Fruit fly (Drosophila melanogaster) whole organism, embryonic: Measurements from ENCODE around the gene Cpr62Bc.
A peak's percentile ranks its signal among the peaks of the same experiment; 100 is the strongest.

ENCODE experiments used
- ATbp ChIP-seq: fragments of 200-800 bp; sonication (Bioruptor generic); optimal IDR thresholded peaks from 2 replicates; lab custom pipeline; 2017; ENCODE audit warnings: missing biosample characterization, mild to moderate bottlenecking, missing genetic modification characterization, missing genetic modification reagents
- Ada2b ChIP-seq: fragments of 200-800 bp; sonication (Bioruptor generic); IDR thresholded peaks from 2 replicates; pipeline ENCODE4 v1.3.6; 2022; ENCODE audit warnings: missing biosample characterization, missing genetic modification characterization
- CG11085 ChIP-seq: fragments of 200-800 bp; sonication (Bioruptor generic); IDR thresholded peaks from 2 replicates; pipeline ENCODE4 v1.3.6; 2022; ENCODE audit warnings: missing biosample characterization, missing genetic modification characterization
- CG11398 ChIP-seq: fragments of 200-800 bp; sonication (Bioruptor generic); optimal IDR thresholded peaks from 2 replicates; lab custom pipeline; 2016; ENCODE audit warnings: missing biosample characterization, missing genetic modification characterization
- CG11456 ChIP-seq: fragments of 200-800 bp; sonication (Bioruptor generic); IDR thresholded peaks from 3 replicates; pipeline ENCODE4 v1.3.6; 2022; ENCODE audit warnings: missing biosample characterization, missing genetic modification characterization
- CG13287 ChIP-seq: fragments of 200-800 bp; sonication (Bioruptor generic); IDR thresholded peaks from 2 replicates; pipeline ENCODE4 v1.3.6; 2022; ENCODE audit warnings: missing biosample characterization, missing genetic modification characterization; ENCODE audit not compliant: partially characterized antibody
- CG14441 ChIP-seq: fragments of 200-800 bp; sonication (Bioruptor generic); IDR thresholded peaks from 2 replicates; pipeline ENCODE4 v1.3.6; 2022; ENCODE audit warnings: missing biosample characterization, missing genetic modification characterization
- CG15011 ChIP-seq: fragments of 200-800 bp; sonication (Bioruptor generic); optimal IDR thresholded peaks from 3 replicates; lab custom pipeline; 2018; ENCODE audit warnings: missing biosample characterization, mild to moderate bottlenecking, missing genetic modification characterization
- CG1602 ChIP-seq: fragments of 200-800 bp; sonication (Bioruptor generic); optimal IDR thresholded peaks from 3 replicates; lab custom pipeline; 2016; ENCODE audit warnings: missing biosample characterization, missing genetic modification characterization
- CG17328 ChIP-seq: fragments of 200-800 bp; sonication (Bioruptor generic); IDR thresholded peaks from 2 replicates; pipeline ENCODE4 v1.3.6; 2022; ENCODE audit warnings: missing biosample characterization, missing genetic modification characterization
- CG17829 ChIP-seq: fragments of 200-800 bp; optimal IDR thresholded peaks from 2 replicates; lab custom pipeline; 2019; ENCODE audit warnings: missing biosample characterization, mild to moderate bottlenecking, missing genetic modification characterization, moderate library complexity
- CG18599 ChIP-seq: fragments of 200-800 bp; sonication (Bioruptor generic); optimal IDR thresholded peaks from 3 replicates; lab custom pipeline; 2017; ENCODE audit warnings: missing biosample characterization, missing genetic modification characterization, mild to moderate bottlenecking, moderate library complexity, missing genetic modification reagents
- CG2889 ChIP-seq: fragments of 200-800 bp; sonication (Bioruptor generic); IDR thresholded peaks from 3 replicates; pipeline ENCODE4 v1.3.6; 2022; ENCODE audit warnings: missing biosample characterization, missing genetic modification characterization
- CG3726 ChIP-seq: fragments of 200-800 bp; sonication (Bioruptor generic); IDR thresholded peaks from 3 replicates; pipeline ENCODE4, ENCODE4 v1.3.6; 2022; ENCODE audit warnings: missing biosample characterization, missing genetic modification characterization
- CG4617 ChIP-seq: fragments of 200-800 bp; sonication (Bioruptor generic); optimal IDR thresholded peaks from 3 replicates; lab custom pipeline; 2016; ENCODE audit warnings: missing biosample characterization, missing genetic modification characterization, borderline replicate concordance
- CG7271 ChIP-seq: fragments of 200-800 bp; sonication (Bioruptor generic); optimal IDR thresholded peaks from 2 replicates; lab custom pipeline; 2018; ENCODE audit warnings: missing biosample characterization, mild to moderate bottlenecking, missing genetic modification characterization, moderate library complexity
- CG9215 ChIP-seq: fragments of 200-800 bp; sonication (Bioruptor generic); IDR thresholded peaks from 2 replicates; pipeline ENCODE4 v1.3.6; 2022; ENCODE audit warnings: missing biosample characterization, missing genetic modification characterization
- CG9817 ChIP-seq: fragments of 200-800 bp; sonication (Bioruptor generic); optimal IDR thresholded peaks from 2 replicates; lab custom pipeline; 2018; ENCODE audit warnings: missing biosample characterization, mild to moderate bottlenecking, missing genetic modification characterization, moderate library complexity
- CG9876 ChIP-seq: fragments of 200-800 bp; sonication (Bioruptor generic); optimal IDR thresholded peaks from 2 replicates; lab custom pipeline; 2016; ENCODE audit warnings: missing biosample characterization, missing genetic modification characterization
- Chrac-16 ChIP-seq: fragments of 200-800 bp; sonication (Bioruptor generic); optimal IDR thresholded peaks from 3 replicates; lab custom pipeline; 2016; ENCODE audit warnings: missing biosample characterization, missing genetic modification characterization
- D19B ChIP-seq: fragments of 200-800 bp; sonication (Bioruptor generic); optimal IDR thresholded peaks from 2 replicates; lab custom pipeline; 2017; ENCODE audit warnings: missing biosample characterization, mild to moderate bottlenecking, missing genetic modification characterization
- Deaf1 ChIP-seq: fragments of 200-800 bp; optimal IDR thresholded peaks from 3 replicates; lab custom pipeline; 2019; ENCODE audit warnings: missing biosample characterization, mild to moderate bottlenecking, missing genetic modification characterization, moderate library complexity
- Doc2 ChIP-seq: fragments of 200-800 bp; sonication (Bioruptor generic); IDR thresholded peaks from 2 replicates; pipeline ENCODE4 v1.3.6; 2022; ENCODE audit warnings: missing biosample characterization, missing genetic modification characterization
- Fer2 ChIP-seq: fragments of 200-800 bp; sonication (Bioruptor generic); optimal IDR thresholded peaks from 2 replicates; lab custom pipeline; 2018; ENCODE audit warnings: missing biosample characterization, mild to moderate bottlenecking, missing genetic modification characterization, moderate library complexity
- Fer3 ChIP-seq: fragments of 200-800 bp; sonication (Bioruptor generic); optimal IDR thresholded peaks from 2 replicates; lab custom pipeline; 2018; ENCODE audit warnings: missing biosample characterization, mild to moderate bottlenecking, missing genetic modification characterization, moderate library complexity
- Gsc ChIP-seq: fragments of 200-800 bp; sonication (Bioruptor generic); IDR thresholded peaks from 2 replicates; pipeline ENCODE4 v1.3.6; 2022; ENCODE audit warnings: missing biosample characterization, missing genetic modification characterization
- MBD-R2 ChIP-seq: fragments of 200-800 bp; sonication (Bioruptor generic); IDR thresholded peaks from 2 replicates; pipeline ENCODE4 v1.3.6; 2022; ENCODE audit warnings: missing biosample characterization, missing genetic modification characterization
- Nf-YA ChIP-seq: fragments of 200-800 bp; sonication (Bioruptor generic); IDR thresholded peaks from 2 replicates; pipeline ENCODE4 v1.3.6; 2022; ENCODE audit warnings: missing biosample characterization, missing genetic modification characterization
- Side ChIP-seq: fragments of 200-800 bp; sonication (Bioruptor generic); optimal IDR thresholded peaks from 2 replicates; lab custom pipeline; 2016; ENCODE audit warnings: missing biosample characterization, missing genetic modification characterization
- Sin3A ChIP-seq: fragments of >200 bp; optimal IDR thresholded peaks from 2 replicates; lab custom pipeline; 2018
- Sox100B ChIP-seq: fragments of 200-800 bp; sonication (Bioruptor generic); optimal IDR thresholded peaks from 3 replicates; lab custom pipeline; 2018; ENCODE audit warnings: missing biosample characterization, mild to moderate bottlenecking, missing genetic modification characterization
- Sry-δ ChIP-seq: fragments of 200-800 bp; sonication (Bioruptor generic); optimal IDR thresholded peaks from 2 replicates; lab custom pipeline; 2016; ENCODE audit warnings: missing biosample characterization, missing genetic modification characterization
- bcd ChIP-seq: fragments of 200-800 bp; sonication (Bioruptor generic); optimal IDR thresholded peaks from 2 replicates; lab custom pipeline; 2017; ENCODE audit warnings: missing biosample characterization, mild to moderate bottlenecking, missing genetic modification characterization
- caup ChIP-seq: fragments of 200-800 bp; sonication (Bioruptor generic); optimal IDR thresholded peaks from 3 replicates; lab custom pipeline; 2017; ENCODE audit warnings: missing biosample characterization, mild to moderate bottlenecking, missing genetic modification characterization, moderate library complexity; ENCODE audit not compliant: severe bottlenecking
- danr ChIP-seq: fragments of 200-800 bp; sonication (Bioruptor generic); IDR thresholded peaks from 2 replicates; pipeline ENCODE4 v1.3.6; 2022; ENCODE audit warnings: missing biosample characterization, missing genetic modification characterization
- fd3F ChIP-seq: fragments of 200-800 bp; sonication (Bioruptor generic); optimal IDR thresholded peaks from 2 replicates; lab custom pipeline; 2018; ENCODE audit warnings: missing biosample characterization, mild to moderate bottlenecking, missing genetic modification characterization, moderate library complexity
- gem ChIP-seq: fragments of 200-800 bp; sonication (Bioruptor generic); optimal IDR thresholded peaks from 2 replicates; lab custom pipeline; 2019; ENCODE audit warnings: missing biosample characterization, mild to moderate bottlenecking, missing genetic modification characterization, moderate library complexity
- gsb-n ChIP-seq: fragments of 200-800 bp; sonication (Bioruptor generic); optimal IDR thresholded peaks from 3 replicates; lab custom pipeline; 2018; ENCODE audit warnings: missing biosample characterization, mild to moderate bottlenecking, missing genetic modification characterization
- gt ChIP-seq: fragments of 200-800 bp; sonication (Bioruptor generic); IDR thresholded peaks from 2 replicates; pipeline ENCODE4 v1.3.6; 2022; ENCODE audit warnings: missing biosample characterization, missing genetic modification characterization
- jigr1 ChIP-seq: fragments of 200-800 bp; sonication (Bioruptor generic); IDR thresholded peaks from 3 replicates; pipeline ENCODE4 v1.3.6; 2022; ENCODE audit warnings: missing biosample characterization, missing genetic modification characterization
- jumu ChIP-seq: fragments of 200-800 bp; sonication (Bioruptor generic); optimal IDR thresholded peaks from 3 replicates; lab custom pipeline; 2016; ENCODE audit warnings: missing biosample characterization, missing genetic modification characterization
- ken ChIP-seq: fragments of 200-800 bp; sonication (Bioruptor generic); IDR thresholded peaks from 3 replicates; pipeline ENCODE4 v1.3.6; 2022; ENCODE audit warnings: missing biosample characterization, missing genetic modification characterization
- knrl ChIP-seq: fragments of 200-800 bp; sonication (Bioruptor generic); IDR thresholded peaks from 3 replicates; pipeline ENCODE4 v1.3.6; 2022; ENCODE audit warnings: missing biosample characterization, missing genetic modification characterization; ENCODE audit not compliant: partially characterized antibody
- schlank ChIP-seq: fragments of 200-800 bp; sonication (Bioruptor generic); optimal IDR thresholded peaks from 2 replicates; lab custom pipeline; 2018; ENCODE audit warnings: missing biosample characterization, mild to moderate bottlenecking, missing genetic modification characterization
- sisA ChIP-seq: fragments of 200-800 bp; sonication (Bioruptor generic); IDR thresholded peaks from 2 replicates; pipeline ENCODE4 v1.3.6; 2022; ENCODE audit warnings: missing biosample characterization, missing genetic modification characterization
- slp2 ChIP-seq: fragments of 200-800 bp; sonication (Bioruptor generic); optimal IDR thresholded peaks from 2 replicates; lab custom pipeline; 2016; ENCODE audit warnings: missing biosample characterization, missing genetic modification characterization
- sr ChIP-seq: fragments of 200-800 bp; sonication (Bioruptor generic); IDR thresholded peaks from 3 replicates; pipeline ENCODE4 v1.3.6; 2022; ENCODE audit warnings: missing biosample characterization, missing genetic modification characterization
- tio ChIP-seq: fragments of 200-800 bp; sonication (Bioruptor generic); optimal IDR thresholded peaks from 2 replicates; lab custom pipeline; 2017; ENCODE audit warnings: missing biosample characterization, missing genetic modification characterization, inconsistent platforms
- ttk ChIP-seq: fragments of 200-800 bp; sonication (Bioruptor generic); IDR thresholded peaks from 2 replicates; pipeline ENCODE4 v2.1.2; 2022; ENCODE audit warnings: missing biosample characterization, missing genetic modification characterization
- z ChIP-seq: fragments of 200-800 bp; sonication (Bioruptor generic); IDR thresholded peaks from 3 replicates; pipeline ENCODE4 v1.3.6; 2022; ENCODE audit warnings: missing biosample characterization, missing genetic modification characterization
- zen ChIP-seq: fragments of 200-800 bp; sonication (Bioruptor generic); optimal IDR thresholded peaks from 3 replicates; lab custom pipeline; 2018; ENCODE audit warnings: missing biosample characterization, mild to moderate bottlenecking, missing genetic modification characterization, moderate library complexity

Gene Cpr62Bc

DNA sequence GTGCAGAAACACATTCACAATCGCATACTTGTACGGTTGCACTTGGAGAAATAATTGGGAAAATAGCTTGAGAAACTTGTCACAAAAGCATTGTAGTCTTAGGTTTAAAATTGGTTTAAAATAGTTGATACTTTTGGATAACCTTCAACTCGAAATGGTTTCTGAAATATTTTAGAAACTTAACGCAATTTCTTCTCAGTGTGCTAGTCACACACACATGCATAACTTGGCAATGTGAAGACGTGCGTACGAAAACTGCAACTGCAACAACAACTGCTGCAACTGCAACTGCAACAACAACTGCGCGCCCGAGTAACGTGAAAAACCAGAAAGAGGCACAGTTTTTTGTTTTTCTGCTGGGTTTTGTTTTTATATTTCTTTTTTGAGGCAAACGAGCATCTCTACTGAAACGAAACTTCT, 44.3 kb upstream of the Cpr62Bc start (continued):
- peak; percentile 25 for TF ChIP-seq Fer2 (tag; lab: Kevin White, UChicago)
- peak; percentile 40 for TF ChIP-seq caup (GFP tag; lab: Kevin White, UChicago)
- TF ChIP-seq CG9817 (tag; lab: Kevin White, UChicago) = peak; percentile 56
- TF ChIP-seq Sry-δ (GFP tag; lab: Kevin White, UChicago) = peak; percentile 37
- peak; percentile 56; the same call in 1 of the 3 replicates for TF ChIP-seq jigr1 (GFP tag; lab: Robert Waterston, UW)
- peak; percentile 97 for TF ChIP-seq zen (tag; lab: Kevin White, UChicago)
- TF ChIP-seq MBD-R2 (GFP tag; lab: Robert Waterston, UW) = no peak
- TF ChIP-seq bcd (GFP tag; lab: Kevin White, UChicago) = peak; percentile 72
- peak; percentile 37 for TF ChIP-seq fd3F
- TF ChIP-seq CG13287 (GFP tag; lab: Robert Waterston, UW) = no peak
- TF ChIP-seq Side = peak; percentile 73
- TF ChIP-seq CG4617 (GFP tag; lab: Kevin White, UChicago) = peak; percentile 32
- peak; percentile 89 for TF ChIP-seq ken (GFP tag; lab: Robert Waterston, UW)
- peak; percentile 88 for TF ChIP-seq CG14441 (GFP tag; lab: Robert Waterston, UW)
- peak; percentile 90 for TF ChIP-seq gem (tag; lab: Kevin White, UChicago)
- TF ChIP-seq CG15011 (GFP tag; lab: Kevin White, UChicago) = peak; percentile 40
- TF ChIP-seq CG3726 (GFP tag; lab: Robert Waterston, UW) = peak; percentile 77; the same call in 2 of the 3 replicates
- peak; percentile 67; the same call in 2 of the 3 replicates for TF ChIP-seq CG2889 (GFP tag; lab: Robert Waterston, UW)
- TF ChIP-seq Ada2b = peak; percentile 82
- peak; percentile 74 for TF ChIP-seq CG1602 (GFP tag; lab: Kevin White, UChicago)
- TF ChIP-seq Chrac-16 = peak; percentile 81
- TF ChIP-seq z = no peak
- no peak for TF ChIP-seq Doc2 (GFP tag; lab: Robert Waterston, UW)
- TF ChIP-seq CG17829 (tag; lab: Kevin White, UChicago) = peak; percentile 85
- peak; percentile 72 for TF ChIP-seq Gsc (GFP tag; lab: Robert Waterston, UW)
- TF ChIP-seq Sox100B = peak; percentile 82
- TF ChIP-seq Fer3 = peak; percentile 70
- TF ChIP-seq Nf-YA (GFP tag; lab: Robert Waterston, UW) = peak; percentile 76
- TF ChIP-seq jumu (GFP tag; lab: Kevin White, UChicago) = peak; percentile 80
- peak; percentile 71 for TF ChIP-seq CG11456 (GFP tag; lab: Robert Waterston, UW)
- no peak for TF ChIP-seq D19B (GFP tag; lab: Kevin White, UChicago)
- TF ChIP-seq sr (GFP tag; lab: Robert Waterston, UW) = peak; percentile 42; the same call in 1 of the 3 replicates
- peak; percentile 77 for TF ChIP-seq tio (GFP tag; lab: Kevin White, UChicago)
- TF ChIP-seq CG11398 (GFP tag; lab: Kevin White, UChicago) = peak; percentile 78
- TF ChIP-seq danr = peak; percentile 73
- peak; percentile 55 for TF ChIP-seq CG18599 (GFP tag; lab: Kevin White, UChicago)
- no peak; the same call in 1 of the 2 replicates for TF ChIP-seq CG9215 (GFP tag; lab: Robert Waterston, UW)
- TF ChIP-seq schlank = no peak
- peak; percentile 84 for TF ChIP-seq ATbp
- peak; percentile 61 for TF ChIP-seq gt
- no peak; the same call in 1 of the 2 replicates for TF ChIP-seq CG11085 (GFP tag; lab: Robert Waterston, UW)
- peak; percentile 44 for TF ChIP-seq slp2 (GFP tag; lab: Kevin White, UChicago)
- TF ChIP-seq ttk (GFP tag; lab: Robert Waterston, UW) = peak; percentile 88
- no peak for TF ChIP-seq Sin3A (lab: Kevin White, UChicago)
- TF ChIP-seq CG17328 = peak; percentile 92
- no peak for TF ChIP-seq Deaf1 (tag; lab: Kevin White, UChicago)
- peak; percentile 52 for TF ChIP-seq CG9876 (GFP tag; lab: Kevin White, UChicago)
- TF ChIP-seq sisA (GFP tag; lab: Robert Waterston, UW) = peak; percentile 87
- TF ChIP-seq knrl = no peak
- TF ChIP-seq CG7271 = peak; percentile 85
- TF ChIP-seq gsb-n (tag; lab: Kevin White, UChicago) = peak; percentile 81
